Fruit fly (Drosophila melanogaster) whole organism, pupa: ENCODE data around the gene Cpr62Bb.

Experiments
- CG10348 ChIP-seq: fragments of 200-800 bp; sonication (Bioruptor generic); IDR thresholded peaks from 2 replicates; pipeline ENCODE4 v1.3.6; 2022; ENCODE audit warnings: missing biosample characterization, missing genetic modification characterization
- CG12605 ChIP-seq: fragments of 200-800 bp; sonication (Bioruptor generic); IDR thresholded peaks from 2 replicates; pipeline ENCODE4 v1.3.6; 2022; ENCODE audit warnings: missing biosample characterization, missing genetic modification characterization
- CG13204 ChIP-seq: fragments of 200-800 bp; sonication (Bioruptor generic); optimal IDR thresholded peaks from 2 replicates; lab custom pipeline; 2018; ENCODE audit warnings: missing biosample characterization, mild to moderate bottlenecking, missing genetic modification characterization, moderate library complexity
- CG14655 ChIP-seq: fragments of 200-800 bp; sonication (Bioruptor generic); optimal IDR thresholded peaks from 3 replicates; lab custom pipeline; 2017; ENCODE audit warnings: mild to moderate bottlenecking, missing biosample characterization, missing genetic modification reagents, missing genetic modification characterization
- CG15710 ChIP-seq: fragments of 200-800 bp; sonication (Bioruptor generic); optimal IDR thresholded peaks from 2 replicates; lab custom pipeline; 2018; ENCODE audit warnings: missing biosample characterization, mild to moderate bottlenecking, missing genetic modification characterization, moderate library complexity
- CG17806 ChIP-seq: fragments of 200-800 bp; sonication (Bioruptor generic); optimal IDR thresholded peaks from 2 replicates; lab custom pipeline; 2018; ENCODE audit warnings: missing biosample characterization, mild to moderate bottlenecking, missing genetic modification characterization, moderate library complexity
- CG32121 ChIP-seq: fragments of 200-800 bp; sonication (Bioruptor generic); IDR thresholded peaks from 2 replicates; pipeline ENCODE4 v1.3.6; 2022; ENCODE audit warnings: missing biosample characterization, missing genetic modification characterization
- CG34367 ChIP-seq: fragments of 200-800 bp; sonication (Bioruptor generic); optimal IDR thresholded peaks from 2 replicates; lab custom pipeline; 2018; ENCODE audit warnings: missing biosample characterization, mild to moderate bottlenecking, missing genetic modification characterization
- CG4496 ChIP-seq: fragments of 200-800 bp; sonication (Bioruptor generic); IDR thresholded peaks from 3 replicates; pipeline ENCODE4 v1.3.6; 2022; ENCODE audit warnings: missing biosample characterization, missing genetic modification characterization
- CG8159 ChIP-seq: fragments of 200-800 bp; sonication (Bioruptor generic); optimal IDR thresholded peaks from 3 replicates; lab custom pipeline; 2018; ENCODE audit warnings: missing biosample characterization, mild to moderate bottlenecking, missing genetic modification characterization, moderate library complexity
- CG8301 ChIP-seq: fragments of 200-800 bp; sonication (Bioruptor generic); optimal IDR thresholded peaks from 2 replicates; lab custom pipeline; 2018; ENCODE audit warnings: missing biosample characterization, mild to moderate bottlenecking, missing genetic modification characterization
- CG9948 ChIP-seq: fragments of 200-800 bp; sonication (Bioruptor generic); optimal IDR thresholded peaks from 2 replicates; lab custom pipeline; 2018; ENCODE audit warnings: missing biosample characterization, mild to moderate bottlenecking, missing genetic modification characterization, moderate library complexity
- D1 ChIP-seq: fragments of 200-800 bp; sonication (Bioruptor generic); optimal IDR thresholded peaks from 2 replicates; lab custom pipeline; 2018; ENCODE audit warnings: missing biosample characterization, mild to moderate bottlenecking, missing genetic modification characterization, moderate library complexity
- EcR ChIP-seq: fragments of 200-800 bp; sonication (Bioruptor generic); optimal IDR thresholded peaks from 3 replicates; lab custom pipeline; 2019; ENCODE audit warnings: missing biosample characterization, missing genetic modification characterization, mild to moderate bottlenecking, moderate library complexity, missing genetic modification reagents
- Ets98B ChIP-seq: fragments of 200-800 bp; sonication (Bioruptor generic); IDR thresholded peaks from 2 replicates; pipeline ENCODE4 v1.3.6; 2022; ENCODE audit warnings: missing biosample characterization, missing genetic modification characterization
- Pif1A ChIP-seq: fragments of 200-800 bp; sonication (Bioruptor generic); optimal IDR thresholded peaks from 3 replicates; lab custom pipeline; 2016; ENCODE audit warnings: missing biosample characterization, missing genetic modification characterization
- Pif1B ChIP-seq: fragments of 200-800 bp; sonication (Bioruptor generic); optimal IDR thresholded peaks from 3 replicates; lab custom pipeline; 2016; ENCODE audit warnings: missing biosample characterization, missing genetic modification characterization
- Snoo ChIP-seq: fragments of 200-800 bp; sonication (Bioruptor generic); optimal IDR thresholded peaks from 3 replicates; lab custom pipeline; 2017; ENCODE audit warnings: missing biosample characterization, mild to moderate bottlenecking, missing genetic modification characterization, inconsistent platforms
- fd96Ca ChIP-seq: fragments of 200-800 bp; sonication (Bioruptor generic); IDR thresholded peaks from 3 replicates; pipeline ENCODE4 v1.3.6; 2022; ENCODE audit warnings: missing biosample characterization, missing genetic modification characterization
- gl ChIP-seq: fragments of 200-800 bp; sonication (Bioruptor generic); optimal IDR thresholded peaks from 2 replicates; lab custom pipeline; 2018; ENCODE audit warnings: missing biosample characterization, mild to moderate bottlenecking, missing genetic modification characterization
- rn ChIP-seq: fragments of 200-800 bp; sonication (Bioruptor generic); IDR thresholded peaks from 2 replicates; pipeline ENCODE4 v1.3.6; 2022; ENCODE audit warnings: missing biosample characterization, missing genetic modification characterization

Cpr62Bb gene

DNA sequence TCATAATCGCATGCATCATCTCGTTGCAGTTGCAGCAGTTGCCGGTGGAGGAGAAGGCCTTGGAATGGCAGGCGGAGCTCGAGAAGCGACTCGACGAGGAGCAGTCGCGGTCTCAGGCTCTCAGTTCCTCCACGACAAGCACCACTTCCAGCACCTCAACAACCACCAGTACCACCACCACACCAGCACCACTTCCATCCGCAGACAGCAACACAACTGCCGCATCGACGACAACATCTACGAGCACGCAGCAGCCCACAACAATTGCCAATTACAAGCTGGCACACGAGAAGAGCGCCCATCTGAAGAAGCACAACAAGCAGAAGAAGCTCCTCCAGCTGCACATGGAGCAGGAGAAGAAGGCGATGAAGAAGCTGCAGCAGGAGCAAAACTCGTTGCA is 12.6 kb downstream of the Cpr62Bb start:
- TF ChIP-seq EcR (GFP tag; lab: Kevin White, UChicago) (peak; percentile 22), CG34367 (tag; lab: Kevin White, UChicago) (no peak), CG4496 (GFP tag; lab: Robert Waterston, UW) (0 out of 3 replicates have a peak, but pooled peaks have one; percentile 19), CG13204 (GFP tag; lab: Kevin White, UChicago) (peak; percentile 45), CG32121 (no peak)

DNA sequence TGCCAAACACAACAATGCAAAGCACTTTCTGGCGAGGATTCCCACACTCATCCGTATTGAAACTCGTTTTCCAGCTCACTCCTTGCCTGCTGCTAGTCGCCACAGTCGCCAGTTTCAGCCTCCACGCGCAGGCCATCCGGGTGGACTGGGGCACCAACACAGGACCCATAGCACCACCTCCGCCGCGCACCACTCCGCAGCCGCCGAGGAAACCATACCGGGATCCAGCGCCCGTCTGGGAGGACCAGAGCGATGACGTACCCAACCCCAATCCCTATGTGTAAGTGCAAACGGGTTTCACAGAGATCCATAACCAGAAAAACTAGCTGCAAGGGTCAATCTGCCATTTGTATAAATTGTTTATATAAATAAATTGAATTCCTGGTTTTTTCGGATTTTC is 13.8 kb downstream of the Cpr62Bb start:
- TF ChIP-seq Pif1A (GFP tag; lab: Kevin White, UChicago): no peak
- TF ChIP-seq CG14655 (GFP tag; lab: Kevin White, UChicago): no peak
- peak; percentile 84 for TF ChIP-seq EcR (GFP tag; lab: Kevin White, UChicago)
- TF ChIP-seq CG8301 (tag; lab: Kevin White, UChicago): no peak
- TF ChIP-seq gl (tag; lab: Kevin White, UChicago): no peak
- no peak for TF ChIP-seq CG10348
- no peak for TF ChIP-seq CG17806
- TF ChIP-seq CG32121: no peak
- peak; percentile 36 for TF ChIP-seq CG13204 (GFP tag; lab: Kevin White, UChicago)
- TF ChIP-seq fd96Ca (GFP tag; lab: Robert Waterston, UW): no peak
- TF ChIP-seq CG4496 (GFP tag; lab: Robert Waterston, UW): no peak; the same call in 2 of the 3 replicates
- TF ChIP-seq CG9948 (tag; lab: Kevin White, UChicago): no peak
- no peak for TF ChIP-seq CG34367 (tag; lab: Kevin White, UChicago)
- no peak for TF ChIP-seq CG12605
- TF ChIP-seq D1: no peak

DNA sequence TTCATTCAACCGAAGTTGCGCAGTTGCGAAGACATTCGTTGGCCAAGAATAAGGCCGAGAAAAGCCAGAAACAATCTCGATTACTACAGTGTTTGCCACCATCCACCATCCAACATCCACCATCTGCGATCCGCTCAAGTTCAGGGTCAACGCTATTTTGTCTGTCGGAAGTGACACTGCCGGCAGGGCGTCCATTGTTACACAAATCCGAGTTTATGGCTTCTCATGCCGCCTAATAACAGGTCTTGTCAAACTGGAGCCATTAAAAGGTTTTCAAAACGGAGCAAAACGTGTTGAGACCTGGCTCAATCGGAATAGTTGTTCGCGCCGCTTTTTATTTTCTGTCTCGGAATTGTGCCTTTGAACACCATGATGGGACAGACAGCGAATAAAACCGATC is 16.1 kb downstream of the Cpr62Bb start:
- no peak for TF ChIP-seq Pif1A (GFP tag; lab: Kevin White, UChicago)
- TF ChIP-seq EcR (GFP tag; lab: Kevin White, UChicago): peak; percentile 93
- TF ChIP-seq CG10348: no peak
- no peak for TF ChIP-seq CG9948 (tag; lab: Kevin White, UChicago)
- no peak for TF ChIP-seq CG14655 (GFP tag; lab: Kevin White, UChicago)
- no peak for TF ChIP-seq CG8301 (tag; lab: Kevin White, UChicago)
- no peak for TF ChIP-seq Pif1B (GFP tag; lab: Kevin White, UChicago)
- TF ChIP-seq fd96Ca (GFP tag; lab: Robert Waterston, UW): no peak
- TF ChIP-seq gl (tag; lab: Kevin White, UChicago): no peak

DNA sequence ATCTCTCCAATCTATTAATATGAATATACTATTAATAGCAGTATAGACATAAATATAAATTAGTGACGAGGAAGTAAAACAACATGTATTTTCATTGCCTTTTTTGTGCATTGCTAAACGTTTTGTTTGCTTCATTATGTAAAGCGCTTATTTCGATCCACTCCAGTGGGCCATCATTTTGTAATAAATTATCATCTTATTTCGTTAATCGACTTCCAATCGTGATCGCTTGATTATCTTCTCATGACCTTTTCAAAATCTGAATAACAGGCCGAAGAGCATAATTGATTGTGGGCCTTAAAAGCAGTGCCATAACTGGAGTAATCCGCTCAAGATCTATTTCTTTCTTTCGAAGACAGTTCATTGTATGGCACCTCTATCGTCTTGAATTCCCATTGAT is 17.6 kb downstream of the Cpr62Bb start:
- TF ChIP-seq CG32121 (no peak), Snoo (tag; lab: Kevin White, UChicago) (no peak), CG13204 (GFP tag; lab: Kevin White, UChicago) (no peak), fd96Ca (GFP tag; lab: Robert Waterston, UW) (no peak), Ets98B (GFP tag; lab: Robert Waterston, UW) (no peak), CG12605 (no peak), CG10348 (no peak), D1 (no peak), CG8159 (no peak), CG14655 (GFP tag; lab: Kevin White, UChicago) (no peak), CG4496 (GFP tag; lab: Robert Waterston, UW) (no peak)

DNA sequence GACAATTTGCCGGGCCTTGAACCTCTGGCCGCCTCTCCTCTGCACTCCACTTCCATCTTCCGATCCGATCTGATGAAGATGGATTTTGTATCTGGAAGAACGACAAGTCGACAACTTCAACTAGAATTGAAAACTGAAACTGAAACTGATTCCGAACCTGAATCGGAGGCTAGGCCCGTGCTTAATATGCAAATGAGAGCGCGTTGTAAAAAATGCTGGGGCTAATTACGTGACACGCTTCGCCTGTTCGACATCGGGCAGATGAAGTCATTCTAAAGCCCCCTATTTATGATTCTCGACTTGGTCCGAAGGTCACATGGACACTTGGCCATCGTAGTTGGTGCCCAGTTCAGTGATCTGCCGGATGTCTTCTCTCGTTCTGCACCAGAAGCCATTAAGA is 18.4 kb downstream of the Cpr62Bb start:
- TF ChIP-seq fd96Ca (GFP tag; lab: Robert Waterston, UW) (no peak), CG34367 (tag; lab: Kevin White, UChicago) (no peak), CG4496 (GFP tag; lab: Robert Waterston, UW) (no peak), CG14655 (GFP tag; lab: Kevin White, UChicago) (no peak), EcR (GFP tag; lab: Kevin White, UChicago) (peak; percentile 83), CG8159 (no peak)

DNA sequence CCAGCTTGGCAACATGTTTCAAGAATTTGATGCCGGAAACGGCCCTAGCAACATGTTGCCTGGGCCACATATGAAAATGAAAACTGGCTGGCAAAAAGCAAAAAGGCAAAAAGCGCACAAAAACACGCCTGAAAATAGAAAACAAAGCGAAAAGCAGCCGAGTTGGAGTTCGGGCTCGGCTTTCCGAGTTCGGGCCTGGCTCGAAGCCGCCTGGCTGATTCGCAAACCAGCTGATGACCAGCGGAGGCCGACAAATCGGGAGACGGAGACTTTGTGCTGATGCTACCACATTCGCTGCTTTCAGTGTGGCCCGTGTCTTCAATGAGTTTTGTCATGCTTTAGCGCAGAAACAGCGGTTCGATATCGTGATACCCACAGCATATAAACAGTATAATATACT is 24.7 kb downstream of the Cpr62Bb start, which contains the start of gene GV1:
GV1 (plus strand) TSS at position 301 of the 400 bp plus-strand sequence.
- TF ChIP-seq CG8301 (tag; lab: Kevin White, UChicago): peak; percentile 69
- peak; percentile 48 for TF ChIP-seq Snoo (tag; lab: Kevin White, UChicago)
- peak; percentile 52 for TF ChIP-seq CG9948 (tag; lab: Kevin White, UChicago)
- TF ChIP-seq CG34367 (tag; lab: Kevin White, UChicago): peak; percentile 83
- peak; percentile 73 for TF ChIP-seq Pif1B (GFP tag; lab: Kevin White, UChicago)
- peak; percentile 95 for TF ChIP-seq gl (tag; lab: Kevin White, UChicago)
- peak; percentile 72 for TF ChIP-seq CG17806
- TF ChIP-seq Ets98B (GFP tag; lab: Robert Waterston, UW): peak; percentile 80
- TF ChIP-seq rn (GFP tag; lab: Robert Waterston, UW): no peak
- peak; percentile 82 for TF ChIP-seq CG15710 (tag; lab: Kevin White, UChicago)
- peak; percentile 80 for TF ChIP-seq CG8159
- peak; percentile 8 for TF ChIP-seq D1
- no peak for TF ChIP-seq CG10348
- peak; percentile 95 for TF ChIP-seq CG13204 (GFP tag; lab: Kevin White, UChicago)
- peak; percentile 77 for TF ChIP-seq EcR (GFP tag; lab: Kevin White, UChicago)
- TF ChIP-seq Pif1A (GFP tag; lab: Kevin White, UChicago): peak; percentile 78
- peak; percentile 96 for TF ChIP-seq CG12605
- peak; percentile 71 for TF ChIP-seq CG32121
- TF ChIP-seq CG14655 (GFP tag; lab: Kevin White, UChicago): peak; percentile 70
- peak; percentile 72; the same call in 2 of the 3 replicates for TF ChIP-seq fd96Ca (GFP tag; lab: Robert Waterston, UW)
- TF ChIP-seq CG4496 (GFP tag; lab: Robert Waterston, UW): peak; percentile 88
